Worm (Caenorhabditis elegans) whole organism, young adult: Measurements from ENCODE around the gene C45G9.9.
A peak's percentile ranks its signal among the peaks of the same experiment; 100 is the strongest.

Experiments
- B0035.1 ChIP-seq: sonication (generic microtip); optimal IDR thresholded peaks from 2 replicates; lab custom pipeline; 2016; ENCODE audit warnings: missing genetic modification characterization, mild to moderate bottlenecking, missing compliant biosample characterization, missing genotype, missing genetic modification reagents
- C06A6.2 ChIP-seq: fragments of 200-800 bp; sonication (Bioruptor generic); conservative IDR thresholded peaks from 2 replicates; pipeline ENCODE4 v1.3.6; 2022; ENCODE audit warnings: missing genetic modification characterization, missing compliant biosample characterization
- D2030.7 ChIP-seq: fragments of 200-800 bp; sonication (Bioruptor generic); IDR thresholded peaks from 2 replicates; pipeline ENCODE4 v1.3.6; 2022; ENCODE audit warnings: missing genetic modification reagents, missing genetic modification characterization, missing compliant biosample characterization
- F10E7.11 ChIP-seq: sonication (generic microtip); optimal IDR thresholded peaks from 2 replicates; lab custom pipeline; 2017; ENCODE audit warnings: mild to moderate bottlenecking, missing genetic modification characterization, moderate library complexity, missing compliant biosample characterization
- F22D6.2 ChIP-seq: sonication (generic microtip); optimal IDR thresholded peaks from 2 replicates; lab custom pipeline; 2016; ENCODE audit warnings: mild to moderate bottlenecking, missing genetic modification characterization, missing compliant biosample characterization
- F33H1.4 ChIP-seq: fragments of 200-800 bp; sonication (Bioruptor generic); IDR thresholded peaks from 2 replicates; pipeline ENCODE4 v1.3.6; 2022; ENCODE audit warnings: missing genetic modification reagents, missing genetic modification characterization, missing compliant biosample characterization
- F37B4.10 ChIP-seq: fragments of 200-800 bp; sonication (Bioruptor generic); IDR thresholded peaks from 2 replicates; pipeline ENCODE4 v1.3.6; 2022; ENCODE audit warnings: missing genetic modification characterization, missing compliant biosample characterization
- F39B2.1 ChIP-seq: fragments of 200-800 bp; sonication (Bioruptor generic); IDR thresholded peaks from 2 replicates; pipeline ENCODE4 v1.3.6; 2022; ENCODE audit warnings: missing genetic modification reagents, missing genetic modification characterization, missing compliant biosample characterization
- F57A8.1 ChIP-seq: fragments of 200-800 bp; sonication (Bioruptor generic); optimal IDR thresholded peaks from 2 replicates; lab custom pipeline; 2018; ENCODE audit warnings: mild to moderate bottlenecking, missing genetic modification characterization, moderate library complexity, missing compliant biosample characterization
- K12H6.12 ChIP-seq: fragments of 200-800 bp; sonication (Bioruptor generic); optimal IDR thresholded peaks from 2 replicates; lab custom pipeline; 2018; ENCODE audit warnings: mild to moderate bottlenecking, missing genetic modification characterization, missing compliant biosample characterization
- T07F8.4 ChIP-seq: sonication (generic microtip); optimal IDR thresholded peaks from 2 replicates; lab custom pipeline; 2016; ENCODE audit warnings: mild to moderate bottlenecking, missing genetic modification characterization, moderate library complexity, missing compliant biosample characterization
- T26A5.8 ChIP-seq: sonication (generic microtip); optimal IDR thresholded peaks from 2 replicates; lab custom pipeline; 2016; ENCODE audit warnings: missing genetic modification characterization, missing compliant biosample characterization
- Y53F4B.3 ChIP-seq: fragments of 200-800 bp; sonication (Bioruptor generic); IDR thresholded peaks from 2 replicates; pipeline ENCODE4 v1.3.6; 2022; ENCODE audit warnings: missing genetic modification reagents, missing genetic modification characterization, missing compliant biosample characterization
- Y67H2A.10 ChIP-seq: fragments of 200-800 bp; sonication (Bioruptor generic); conservative IDR thresholded peaks from 2 replicates; pipeline ENCODE4 v1.3.6; 2022; ENCODE audit warnings: missing genetic modification reagents, missing genetic modification characterization, missing compliant biosample characterization
- ZK185.1 ChIP-seq: sonication (generic microtip); optimal IDR thresholded peaks from 2 replicates; lab custom pipeline; 2016; ENCODE audit warnings: mild to moderate bottlenecking, missing genetic modification characterization, missing compliant biosample characterization; ENCODE audit not compliant: poor library complexity, severe bottlenecking
- ama-1 ChIP-seq, 3 experiments: fragments of 150-350 bp in 1 of 3; sonication (generic microtip) in 2 of 3; optimal IDR thresholded peaks; 2 replicates each; lab custom pipeline; 2014 to 2018; ENCODE audit warnings: missing biosample characterization in 2 of 3, missing genetic modification characterization in 2 of 3, missing genetic modification reagents in 2 of 3
- aptf-3 ChIP-seq: fragments of 200-800 bp; sonication (Bioruptor generic); IDR thresholded peaks from 2 replicates; pipeline ENCODE4 v1.3.6; 2022; ENCODE audit warnings: missing genetic modification characterization, missing compliant biosample characterization
- bed-2 ChIP-seq: fragments of 200-800 bp; sonication (Bioruptor generic); IDR thresholded peaks from 2 replicates; pipeline ENCODE4 v1.3.6; 2022; ENCODE audit warnings: missing genetic modification reagents, missing genetic modification characterization, missing compliant biosample characterization
- ceh-100 ChIP-seq: fragments of 200-800 bp; sonication (Bioruptor generic); IDR thresholded peaks from 2 replicates; pipeline ENCODE4 v1.3.6; 2022; ENCODE audit warnings: missing genetic modification reagents, missing genetic modification characterization, missing compliant biosample characterization
- ceh-27 ChIP-seq: fragments of 200-800 bp; sonication (Bioruptor generic); optimal IDR thresholded peaks from 2 replicates; lab custom pipeline; 2018; ENCODE audit warnings: mild to moderate bottlenecking, missing genetic modification characterization, moderate library complexity, missing compliant biosample characterization
- ceh-91 ChIP-seq: fragments of 200-800 bp; sonication (Bioruptor generic); IDR thresholded peaks from 2 replicates; pipeline ENCODE4 v1.3.6; 2022; ENCODE audit warnings: missing genetic modification reagents, missing genetic modification characterization, missing compliant biosample characterization
- chd-7 ChIP-seq: sonication (generic microtip); optimal IDR thresholded peaks from 2 replicates; lab custom pipeline; 2016; ENCODE audit warnings: mild to moderate bottlenecking, missing genetic modification characterization, moderate library complexity, missing compliant biosample characterization
- dpff-1 ChIP-seq: sonication (generic microtip); optimal IDR thresholded peaks from 2 replicates; lab custom pipeline; 2017; ENCODE audit warnings: mild to moderate bottlenecking, missing genetic modification characterization, missing compliant biosample characterization
- dpl-1 ChIP-seq: fragments of 150-350 bp; optimal IDR thresholded peaks from 2 replicates; lab custom pipeline; 2014; ENCODE audit warnings: missing biosample characterization, missing genetic modification reagents, missing genetic modification characterization
- ekl-4 ChIP-seq: fragments of 200-800 bp; sonication (Bioruptor generic); IDR thresholded peaks from 2 replicates; pipeline ENCODE4 v1.3.6; 2022; ENCODE audit warnings: missing genetic modification reagents, missing genetic modification characterization, missing compliant biosample characterization
- gei-17 ChIP-seq: fragments of 200-800 bp; sonication (Bioruptor generic); optimal IDR thresholded peaks from 2 replicates; lab custom pipeline; 2018; ENCODE audit warnings: mild to moderate bottlenecking, missing genetic modification characterization, missing compliant biosample characterization
- him-1 ChIP-seq: sonication (generic microtip); optimal IDR thresholded peaks from 2 replicates; lab custom pipeline; 2016; ENCODE audit warnings: missing genotype, missing genetic modification reagents, missing genetic modification characterization, missing compliant biosample characterization
- hsf-1 ChIP-seq: fragments of 200-800 bp; sonication (Bioruptor generic); IDR thresholded peaks from 2 replicates; pipeline ENCODE4 v1.3.6; 2022; ENCODE audit warnings: missing genetic modification reagents, missing genetic modification characterization, missing compliant biosample characterization
- let-526 ChIP-seq: fragments of 200-800 bp; sonication (Bioruptor generic); IDR thresholded peaks from 2 replicates; pipeline ENCODE4 v1.3.6; 2022; ENCODE audit warnings: missing genetic modification reagents, missing genetic modification characterization, missing compliant biosample characterization
- lin-26 ChIP-seq: fragments of 200-800 bp; sonication (Bioruptor generic); IDR thresholded peaks from 2 replicates; pipeline ENCODE4 v1.3.6; 2022; ENCODE audit warnings: missing genetic modification reagents, missing genetic modification characterization, missing compliant biosample characterization
- lin-35 ChIP-seq, 3 experiments: fragments of 150-350 bp in 2 of 3; sonication (generic microtip) in 1 of 3; optimal IDR thresholded peaks; 2 replicates each; lab custom pipeline; 2014 to 2018; ENCODE audit warnings: missing biosample characterization in 3 of 3, missing genetic modification characterization in 3 of 3, missing genetic modification reagents in 3 of 3
- lin-40 ChIP-seq: sonication (generic microtip); optimal IDR thresholded peaks from 2 replicates; lab custom pipeline; 2016; ENCODE audit warnings: missing genetic modification characterization, mild to moderate bottlenecking, missing compliant biosample characterization, missing genotype, missing genetic modification reagents
- lin-54 ChIP-seq: fragments of 200-800 bp; sonication (Bioruptor generic); optimal IDR thresholded peaks from 2 replicates; lab custom pipeline; 2018; ENCODE audit warnings: mild to moderate bottlenecking, missing genetic modification characterization, missing compliant biosample characterization
- lir-1 ChIP-seq: fragments of 200-800 bp; sonication (Bioruptor generic); conservative IDR thresholded peaks from 2 replicates; pipeline ENCODE4 v1.3.6; 2022; ENCODE audit warnings: missing genetic modification reagents, missing genetic modification characterization, missing compliant biosample characterization
- lsy-27 ChIP-seq: sonication (generic microtip); optimal IDR thresholded peaks from 2 replicates; lab custom pipeline; 2017; ENCODE audit warnings: missing genetic modification characterization, mild to moderate bottlenecking, missing compliant biosample characterization, antibody characterized with exemption, missing genotype, borderline replicate concordance; ENCODE audit not compliant: insufficient read depth
- madf-6 ChIP-seq: fragments of 200-800 bp; sonication (Bioruptor generic); IDR thresholded peaks from 2 replicates; pipeline ENCODE4 v1.3.6; 2022; ENCODE audit warnings: missing genetic modification reagents, missing genetic modification characterization, missing compliant biosample characterization
- mcd-1 ChIP-seq: fragments of 200-800 bp; sonication (Bioruptor generic); IDR thresholded peaks from 2 replicates; pipeline ENCODE4 v1.3.6; 2022; ENCODE audit warnings: missing genetic modification reagents, missing genetic modification characterization, missing compliant biosample characterization
- mel-28 ChIP-seq: sonication (generic microtip); optimal IDR thresholded peaks from 2 replicates; lab custom pipeline; 2016; ENCODE audit warnings: borderline replicate concordance, mild to moderate bottlenecking, missing genetic modification characterization, missing compliant biosample characterization
- mes-4 ChIP-seq: sonication (generic microtip); optimal IDR thresholded peaks from 2 replicates; lab custom pipeline; 2016; ENCODE audit warnings: missing genotype, missing genetic modification characterization, missing compliant biosample characterization
- nhr-179 ChIP-seq: sonication (generic microtip); optimal IDR thresholded peaks from 2 replicates; lab custom pipeline; 2016; ENCODE audit warnings: mild to moderate bottlenecking, missing genetic modification characterization, missing compliant biosample characterization
- pha-4 ChIP-seq: fragments of 150-350 bp; sonication (generic microtip); optimal IDR thresholded peaks from 2 replicates; lab custom pipeline; 2014; ENCODE audit warnings: missing biosample characterization, missing genetic modification reagents, missing genetic modification characterization
- sdz-38 ChIP-seq: sonication (generic microtip); optimal IDR thresholded peaks from 2 replicates; lab custom pipeline; 2016; ENCODE audit warnings: missing genotype, missing genetic modification characterization, missing compliant biosample characterization
- sea-2 ChIP-seq: fragments of 200-800 bp; sonication (Bioruptor generic); IDR thresholded peaks from 2 replicates; pipeline ENCODE4 v1.3.6; 2022; ENCODE audit warnings: missing genetic modification characterization, missing compliant biosample characterization
- snpc-4 ChIP-seq, 5 experiments: fragments of 150-350 bp in 1 of 5; sonication (generic microtip) in 4 of 5; optimal IDR thresholded peaks; 2 replicates each; lab custom pipeline; 2014 to 2018; ENCODE audit warnings: missing genetic modification characterization in 5 of 5, missing biosample characterization in 3 of 5, antibody characterized with exemption in 2 of 5, mild to moderate bottlenecking in 2 of 5, missing compliant biosample characterization in 2 of 5, missing genotype in 2 of 5, moderate library complexity in 2 of 5, missing genetic modification reagents in 1 of 5
- tbx-9 ChIP-seq: sonication (generic microtip); optimal IDR thresholded peaks from 2 replicates; lab custom pipeline; 2016; ENCODE audit warnings: borderline replicate concordance, missing genetic modification characterization, inconsistent platforms, missing compliant biosample characterization
- xnd-1 ChIP-seq: sonication (generic microtip); optimal IDR thresholded peaks from 2 replicates; lab custom pipeline; 2016; ENCODE audit warnings: missing genotype, missing genetic modification reagents, missing genetic modification characterization, missing compliant biosample characterization
- ztf-28 ChIP-seq: fragments of 200-800 bp; sonication (Bioruptor generic); IDR thresholded peaks from 2 replicates; pipeline ENCODE4 v1.3.6; 2022; ENCODE audit warnings: missing genetic modification reagents, missing genetic modification characterization, missing compliant biosample characterization

C45G9.9 gene

DNA sequence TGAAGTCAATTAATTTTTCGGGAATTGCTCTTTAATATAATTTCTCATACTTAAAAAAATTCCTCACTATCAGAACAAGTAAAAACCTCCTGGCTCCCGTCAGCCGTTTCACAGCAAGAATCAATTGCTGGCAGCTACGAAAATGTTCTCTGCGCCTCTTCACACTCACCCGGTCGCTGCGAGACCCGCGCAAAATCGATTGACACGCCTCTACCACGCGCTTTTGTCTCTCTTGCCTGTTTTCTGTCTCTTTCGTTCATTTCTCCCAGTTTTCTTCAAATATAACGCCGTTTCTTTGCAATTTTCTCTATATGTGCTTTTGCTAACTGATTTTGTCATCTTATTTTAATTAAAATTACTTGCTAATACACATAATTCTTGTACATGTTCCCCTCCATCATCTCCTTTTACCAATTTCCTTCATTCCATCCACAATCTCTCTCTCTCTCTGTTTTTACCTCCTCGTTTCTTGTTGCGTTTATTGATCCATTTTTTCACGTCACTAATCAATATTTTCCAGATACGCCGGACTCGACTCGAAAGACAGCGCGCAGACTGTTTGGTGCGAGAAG lies 31.1 kb downstream of the C45G9.9 start, which contains the start of gene pcf-11 (continued):
- TF ChIP-seq ama-1 (optimal IDR thresholded peaks at IDR 0.05; lab: Kevin White, UChicago) (no peak), ama-1 (GFP tag; optimal IDR thresholded peaks at IDR 0.05; lab: Kevin White, UChicago) (no peak), ekl-4 (GFP tag; lab: Robert Waterston, UW) (0 out of 2 replicates have a peak, but pooled peaks have one; percentile 20), F37B4.10 (GFP tag; lab: Robert Waterston, UW) (no peak), B0035.1 (no peak), gei-17 (GFP tag; lab: Kevin White, UChicago) (no peak), nhr-179 (tag; lab: Kevin White, UChicago) (no peak), aptf-3 (no peak), let-526 (GFP tag; lab: Robert Waterston, UW) (no peak), dpff-1 (tag; lab: Kevin White, UChicago) (no peak), Y67H2A.10 (GFP tag; lab: Robert Waterston, UW) (no peak), lin-40 (tag; lab: Kevin White, UChicago) (peak; percentile 1), madf-6 (GFP tag; lab: Robert Waterston, UW) (no peak), sea-2 (no peak), lin-26 (GFP tag; lab: Robert Waterston, UW) (no peak), ZK185.1 (peak; percentile 5), F33H1.4 (GFP tag; lab: Robert Waterston, UW) (peak; percentile 73), lin-54 (peak; percentile 17), T26A5.8 (no peak), T07F8.4 (tag; lab: Kevin White, UChicago) (no peak), D2030.7 (GFP tag; lab: Robert Waterston, UW) (no peak), tbx-9 (tag; lab: Kevin White, UChicago) (no peak), chd-7 (tag; lab: Kevin White, UChicago) (no peak), ceh-27 (no peak), lir-1 (no peak), C06A6.2 (GFP tag; lab: Robert Waterston, UW) (0 out of 2 replicates have a peak, but pooled peaks have one; percentile 13), xnd-1 (no peak), bed-2 (no peak), snpc-4 (GFP tag; optimal IDR thresholded peaks at IDR 0.05; lab: Kevin White, UChicago) (no peak), snpc-4 (tag; optimal IDR thresholded peaks at IDR 0.05; lab: Kevin White, UChicago) (peak in 2 of 4 experiments; percentile 17 to 31), hsf-1 (GFP tag; lab: Robert Waterston, UW) (no peak), F57A8.1 (no peak), him-1 (tag; lab: Kevin White, UChicago) (no peak), dpl-1 (no peak), mes-4 (tag; lab: Kevin White, UChicago) (no peak), lin-35 (GFP tag; optimal IDR thresholded peaks at IDR 0.05; lab: Kevin White, UChicago) (peak in 1 of 3 experiments; percentile 58), F39B2.1 (GFP tag; lab: Robert Waterston, UW) (no peak), ceh-100 (no peak), Y53F4B.3 (GFP tag; lab: Robert Waterston, UW) (no peak), sdz-38 (tag; lab: Kevin White, UChicago) (no peak), pha-4 (no peak), mcd-1 (GFP tag; lab: Robert Waterston, UW) (peak; percentile 36; the same call in 1 of the 2 replicates), lsy-27 (tag; lab: Kevin White, UChicago) (no peak), K12H6.12 (tag; lab: Kevin White, UChicago) (no peak), F10E7.11 (no peak), mel-28 (tag; lab: Kevin White, UChicago) (no peak), ceh-91 (no peak), ztf-28 (no peak), F22D6.2 (no peak)
